Fruit fly (Drosophila melanogaster): ENCODE measurements around the gene CG5986.

DNA sequence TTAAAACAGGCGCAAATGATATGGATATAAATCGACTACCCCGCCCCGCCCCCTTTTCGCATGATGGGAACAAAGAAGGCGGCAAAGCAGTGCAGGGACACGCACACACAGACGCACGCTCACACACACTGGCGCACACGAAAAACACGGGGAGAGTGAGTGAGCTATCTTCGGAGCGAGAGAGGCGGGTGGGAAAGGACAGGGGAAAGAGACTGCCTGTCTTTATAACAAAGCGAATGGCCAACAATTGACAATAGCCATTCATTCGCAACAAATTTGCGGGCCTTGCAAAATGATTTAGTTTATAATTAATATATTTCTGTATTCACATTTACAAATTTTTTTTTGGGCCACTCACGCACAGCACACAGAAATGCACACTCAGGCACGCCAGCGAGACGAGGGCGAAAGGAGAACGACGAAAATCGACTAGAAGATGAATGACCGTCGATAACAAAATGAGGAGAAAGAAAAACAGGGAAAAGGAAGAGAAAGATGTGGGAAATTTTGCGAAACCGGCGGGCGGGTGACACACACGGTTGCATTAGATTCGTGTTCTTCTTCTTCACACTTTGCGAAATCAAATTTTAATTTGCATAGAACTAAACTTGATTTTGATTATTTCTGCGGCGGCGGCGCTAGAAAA lies 887 bp upstream of the CG5986 start:
- TF ChIP-seq usp (GFP tag; optimal IDR thresholded peaks at IDR 0.05) (no peak), psq (optimal IDR thresholded peaks at IDR 0.05) (no peak), CG8478 (optimal IDR thresholded peaks at IDR 0.05) (no peak), Dll (optimal IDR thresholded peaks at IDR 0.05) (no peak), EcR (GFP tag; optimal IDR thresholded peaks at IDR 0.05) (no peak), pan (optimal IDR thresholded peaks at IDR 0.05) (no peak)
